Worm (Caenorhabditis elegans): ENCODE data around the gene spp-13.

The spp-13 gene

DNA sequence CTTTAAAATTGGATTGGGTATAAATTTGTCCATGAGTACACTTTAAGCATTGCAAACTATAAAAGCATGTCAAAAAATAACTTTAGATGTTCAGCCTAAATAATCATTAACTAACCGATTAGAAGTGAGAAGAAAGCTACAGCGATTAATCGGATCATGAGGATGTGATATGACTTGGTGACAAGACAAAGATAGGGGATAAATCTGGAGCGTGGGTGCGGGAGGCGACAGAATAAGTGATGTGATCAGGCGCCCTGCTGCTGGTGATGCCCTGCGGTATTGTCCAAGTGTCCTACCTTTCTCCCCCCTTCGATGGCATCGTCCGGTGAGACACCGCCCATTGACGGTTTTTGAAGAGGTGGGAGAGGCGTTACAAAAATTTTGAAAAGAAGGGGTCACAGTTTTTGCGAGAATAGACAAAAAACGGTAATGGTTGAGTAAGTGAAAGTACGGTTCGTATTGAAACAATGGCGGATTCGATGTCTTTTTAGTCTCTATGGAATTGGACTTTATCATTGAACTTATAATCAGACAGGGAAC, 33.6 kb downstream of the spp-13 start, which contains the start of gene F41D9.2:
Gene F41D9.2, minus strand, starts transcription at position 304 of the 540 bp plus-strand sequence.
- TF ChIP-seq mep-1 (tag; optimal IDR thresholded peaks at IDR 0.05) = no peak
- TF ChIP-seq ztf-11 (tag; optimal IDR thresholded peaks at IDR 0.05) = no peak
- TF ChIP-seq ces-1 (GFP tag; optimal IDR thresholded peaks at IDR 0.05) = no peak
- no peak for TF ChIP-seq mls-2 (tag; optimal IDR thresholded peaks at IDR 0.05)
- TF ChIP-seq M03D4.4 (tag; optimal IDR thresholded peaks at IDR 0.05) = no peak
- no peak for TF ChIP-seq lin-13 (tag; optimal IDR thresholded peaks at IDR 0.05)
- TF ChIP-seq elt-3 (tag; optimal IDR thresholded peaks at IDR 0.05) = no peak
- no peak for TF ChIP-seq sptf-1 (tag; optimal IDR thresholded peaks at IDR 0.05)
- TF ChIP-seq snpc-4 (tag; optimal IDR thresholded peaks at IDR 0.05) = no peak
- no peak for TF ChIP-seq unc-39 (tag; optimal IDR thresholded peaks at IDR 0.05)
- TF ChIP-seq nhr-2 (tag; optimal IDR thresholded peaks at IDR 0.05) = no peak
- TF ChIP-seq ham-2 (GFP tag; optimal IDR thresholded peaks at IDR 0.05) = no peak
- no peak for TF ChIP-seq tbx-8 (GFP tag; optimal IDR thresholded peaks at IDR 0.05)
- TF ChIP-seq nhr-12 (tag; optimal IDR thresholded peaks at IDR 0.05) = no peak
- no peak for TF ChIP-seq hlh-1 (tag; optimal IDR thresholded peaks at IDR 0.05)
- no peak for TF ChIP-seq unc-62 (GFP tag; optimal IDR thresholded peaks at IDR 0.05)
- TF ChIP-seq zip-8 (tag; optimal IDR thresholded peaks at IDR 0.05) = no peak
- TF ChIP-seq elt-1 (tag; optimal IDR thresholded peaks at IDR 0.05; ENCODE audit: borderline replicate concordance, insufficient read depth) = no peak
- TF ChIP-seq ceh-43 (GFP tag; optimal IDR thresholded peaks at IDR 0.05) = no peak
- TF ChIP-seq lin-32 (GFP tag; optimal IDR thresholded peaks at IDR 0.05) = no peak

DNA sequence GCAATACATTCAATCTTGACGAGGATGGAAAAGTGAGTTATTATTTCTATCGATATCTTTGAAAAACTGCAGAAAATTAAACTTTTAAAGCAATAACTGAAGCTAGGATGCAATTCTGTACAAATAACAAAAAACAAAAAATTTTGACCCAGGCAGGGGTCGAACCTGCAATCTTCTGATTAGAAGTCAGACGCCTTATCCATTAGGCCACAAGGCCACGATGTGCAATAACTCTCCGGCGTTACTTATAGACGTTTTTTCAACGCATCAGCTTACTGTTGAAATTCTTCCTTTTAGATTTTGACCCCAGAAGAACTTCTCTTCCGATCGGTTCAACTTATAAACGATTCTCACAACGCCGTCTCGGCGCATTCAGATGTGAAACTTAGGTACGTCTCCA, 36.7 kb downstream of the spp-13 start:
- no peak for TF ChIP-seq pha-4 (tag; optimal IDR thresholded peaks at IDR 0.05)
- TF ChIP-seq lsy-2 (tag; optimal IDR thresholded peaks at IDR 0.05) = no peak
- no peak for TF ChIP-seq drap-1 (GFP tag; optimal IDR thresholded peaks at IDR 0.05)
- TF ChIP-seq lin-32 (GFP tag; optimal IDR thresholded peaks at IDR 0.05) = no peak
- no peak for TF ChIP-seq ceh-43 (GFP tag; optimal IDR thresholded peaks at IDR 0.05)
- TF ChIP-seq blmp-1 (tag; optimal IDR thresholded peaks at IDR 0.05) = no peak
- TF ChIP-seq sptf-1 (tag; optimal IDR thresholded peaks at IDR 0.05) = no peak

DNA sequence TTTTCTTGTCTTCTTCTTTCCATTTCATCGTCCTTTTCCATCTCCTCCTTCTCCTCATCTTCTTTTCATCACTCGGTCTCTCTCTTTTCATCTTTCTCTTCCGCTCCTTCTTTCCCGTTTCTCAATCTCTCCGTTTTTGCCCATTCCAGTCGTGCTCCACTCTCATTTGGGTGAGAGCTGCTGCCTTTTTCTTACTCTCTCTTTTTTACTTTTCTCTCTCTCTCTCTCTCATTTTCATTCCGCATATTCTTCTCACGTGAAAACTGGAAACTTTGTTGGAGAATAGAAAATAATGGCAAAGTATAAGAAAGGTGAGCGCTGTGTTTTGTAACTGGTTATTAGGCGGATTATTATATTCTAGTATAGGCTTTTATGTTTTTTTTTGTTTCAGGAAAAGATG, 40.0 kb downstream of the spp-13 start, which contains the start of gene tbc-18:
Gene tbc-18, plus strand, starts transcription at position 246 of the 400 bp plus-strand sequence.
- no peak for TF ChIP-seq elt-3 (tag; optimal IDR thresholded peaks at IDR 0.05)
- TF ChIP-seq sptf-1 (tag; optimal IDR thresholded peaks at IDR 0.05) = no peak
- peak; percentile 68 for TF ChIP-seq ces-1 (GFP tag; optimal IDR thresholded peaks at IDR 0.05)

DNA sequence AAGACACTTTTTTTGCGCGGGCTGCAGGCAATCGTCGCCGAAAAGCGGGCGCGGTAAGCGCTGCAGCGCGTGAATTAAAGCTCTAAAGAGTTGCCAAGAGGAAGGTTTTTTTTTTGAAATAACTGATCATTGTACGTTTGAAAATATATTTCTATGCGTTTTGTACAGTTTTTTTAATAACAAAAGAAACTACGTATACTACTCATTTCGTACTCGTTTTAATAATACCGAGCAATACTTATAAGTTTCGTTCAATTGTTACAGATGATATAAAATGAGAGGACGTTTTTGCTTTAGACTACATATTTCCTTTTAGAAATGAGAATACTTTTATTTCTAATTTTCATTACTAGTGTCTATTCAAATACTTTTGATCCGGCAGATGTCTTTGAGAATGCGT, 46.4 kb downstream of the spp-13 start, which contains the start of gene nep-15:
Gene nep-15, plus strand, starts transcription at position 301 of the 400 bp plus-strand sequence.
- no peak for TF ChIP-seq flh-1 (GFP tag; optimal IDR thresholded peaks at IDR 0.05)
- TF ChIP-seq zip-8 (tag; optimal IDR thresholded peaks at IDR 0.05) = no peak
- no peak for TF ChIP-seq pha-4 (tag; optimal IDR thresholded peaks at IDR 0.05)
- TF ChIP-seq hlh-1 (tag; optimal IDR thresholded peaks at IDR 0.05) = no peak

DNA sequence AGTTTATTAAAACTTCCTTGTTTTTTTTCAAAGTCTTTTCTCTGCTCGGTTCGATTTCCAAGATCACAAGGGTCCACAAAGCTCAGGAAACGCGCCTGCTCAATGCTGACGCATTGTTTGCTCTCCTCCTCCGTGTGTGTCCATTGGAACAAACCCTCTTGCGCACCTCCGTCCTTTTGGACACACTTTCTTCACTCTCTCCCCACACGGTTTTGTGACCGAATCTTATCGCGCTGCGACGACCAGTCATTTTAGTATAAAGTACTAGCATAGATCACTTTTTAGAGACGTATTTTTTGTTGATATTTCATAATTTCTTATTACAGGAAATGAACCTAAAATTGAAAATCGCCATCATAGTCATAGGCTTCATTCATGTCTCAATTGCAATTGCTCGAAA, 50.1 kb downstream of the spp-13 start:
- TF ChIP-seq lsy-2 (tag; optimal IDR thresholded peaks at IDR 0.05) (peak; percentile 56), nhr-237 (tag; optimal IDR thresholded peaks at IDR 0.05) (no peak), zip-8 (tag; optimal IDR thresholded peaks at IDR 0.05) (no peak), M03D4.4 (tag; optimal IDR thresholded peaks at IDR 0.05) (peak; percentile 37), tbx-8 (GFP tag; optimal IDR thresholded peaks at IDR 0.05) (no peak), ces-1 (GFP tag; optimal IDR thresholded peaks at IDR 0.05) (peak; percentile 8), mls-2 (tag; optimal IDR thresholded peaks at IDR 0.05) (no peak), nhr-2 (tag; optimal IDR thresholded peaks at IDR 0.05) (no peak), nhr-12 (tag; optimal IDR thresholded peaks at IDR 0.05) (no peak), lin-32 (GFP tag; optimal IDR thresholded peaks at IDR 0.05) (no peak), unc-62 (GFP tag; optimal IDR thresholded peaks at IDR 0.05) (no peak), ztf-11 (tag; optimal IDR thresholded peaks at IDR 0.05) (peak; percentile 44), sptf-1 (tag; optimal IDR thresholded peaks at IDR 0.05) (peak; percentile 62), unc-120 (tag; optimal IDR thresholded peaks at IDR 0.05; ENCODE audit: poor library complexity, severe bottlenecking) (no peak), elt-3 (tag; optimal IDR thresholded peaks at IDR 0.05) (no peak), cnd-1 (tag; optimal IDR thresholded peaks at IDR 0.05) (peak; percentile 51), mab-5 (tag; optimal IDR thresholded peaks at IDR 0.05) (no peak), mep-1 (tag; optimal IDR thresholded peaks at IDR 0.05) (peak; percentile 89), ceh-83 (GFP tag; optimal IDR thresholded peaks at IDR 0.05) (no peak), ham-2 (GFP tag; optimal IDR thresholded peaks at IDR 0.05) (no peak), ceh-43 (GFP tag; optimal IDR thresholded peaks at IDR 0.05) (no peak), elt-1 (tag; optimal IDR thresholded peaks at IDR 0.05; ENCODE audit: borderline replicate concordance, insufficient read depth) (no peak), bed-3 (GFP tag; optimal IDR thresholded peaks at IDR 0.05) (no peak), flh-1 (GFP tag; optimal IDR thresholded peaks at IDR 0.05) (no peak), ceh-39 (tag; optimal IDR thresholded peaks at IDR 0.05) (no peak), nhr-76 (tag; optimal IDR thresholded peaks at IDR 0.05) (no peak), sem-2 (GFP tag; optimal IDR thresholded peaks at IDR 0.05) (no peak), snpc-4 (tag; optimal IDR thresholded peaks at IDR 0.05) (no peak), hlh-1 (tag; optimal IDR thresholded peaks at IDR 0.05) (peak; percentile 11), unc-39 (tag; optimal IDR thresholded peaks at IDR 0.05) (no peak), blmp-1 (tag; optimal IDR thresholded peaks at IDR 0.05) (no peak), drap-1 (GFP tag; optimal IDR thresholded peaks at IDR 0.05) (peak; percentile 22), nhr-28 (tag; optimal IDR thresholded peaks at IDR 0.05) (no peak), pha-4 (tag; optimal IDR thresholded peaks at IDR 0.05) (peak; percentile 69), lin-13 (tag; optimal IDR thresholded peaks at IDR 0.05) (peak; percentile 82)
